Worm (Caenorhabditis elegans): ENCODE data around the gene C45H4.14.

The C45H4.14 gene

DNA sequence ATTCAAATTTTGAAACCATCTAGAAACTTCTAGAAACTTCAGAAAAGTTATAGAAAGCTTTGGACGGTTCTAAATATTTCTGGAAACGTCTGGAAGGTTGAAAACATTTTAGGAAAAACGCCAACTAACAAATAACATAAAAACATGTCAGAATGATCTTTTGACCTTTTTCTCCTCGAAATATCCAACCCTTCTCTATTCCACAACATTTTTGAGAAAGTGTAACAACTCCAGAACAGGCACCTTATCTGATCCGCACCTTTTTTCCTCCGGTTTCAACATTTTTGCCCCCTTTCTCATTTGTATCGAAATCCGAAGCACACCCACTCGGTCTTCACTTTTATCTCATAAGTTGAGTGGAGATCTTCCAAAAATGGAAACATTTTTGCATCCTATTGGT lies 48.9 kb downstream of the C45H4.14 start, which contains the start of gene F22F7.3:
F22F7.3 (plus strand) TSS at position 301 of the 400 bp plus-strand sequence.
- no peak for TF ChIP-seq lsy-2 (tag; optimal IDR thresholded peaks at IDR 0.05)
- no peak for TF ChIP-seq unc-62 (GFP tag; optimal IDR thresholded peaks at IDR 0.05)
- no peak for TF ChIP-seq mdl-1 (tag; optimal IDR thresholded peaks at IDR 0.05)
- TF ChIP-seq efl-1 (optimal IDR thresholded peaks at IDR 0.05) = no peak
- TF ChIP-seq efl-1 (GFP tag; optimal IDR thresholded peaks at IDR 0.05 in 1 of 2) = peak in 1 of 2 experiments; percentile 66
- TF ChIP-seq C16A3.4 (tag; optimal IDR thresholded peaks at IDR 0.05) = no peak
- no peak for TF ChIP-seq lin-15B (tag; optimal IDR thresholded peaks at IDR 0.05)
- TF ChIP-seq snpc-4 (tag; optimal IDR thresholded peaks at IDR 0.05) = no peak
- TF ChIP-seq ces-1 (GFP tag; optimal IDR thresholded peaks at IDR 0.05) = no peak
- no peak for TF ChIP-seq pag-3 (tag; optimal IDR thresholded peaks at IDR 0.05; ENCODE audit: borderline replicate concordance, insufficient read depth)
- no peak for TF ChIP-seq lin-13 (GFP tag; optimal IDR thresholded peaks at IDR 0.05)
- no peak for TF ChIP-seq grh-1 (GFP tag; IDR thresholded peaks at IDR 0.05)
- TF ChIP-seq blmp-1 (tag; optimal IDR thresholded peaks at IDR 0.05) = peak; percentile 34
- no peak for TF ChIP-seq mep-1 (tag; optimal IDR thresholded peaks at IDR 0.05)
- TF ChIP-seq nhr-28 (tag; optimal IDR thresholded peaks at IDR 0.05) = no peak

- TF ChIP-seq rnt-1 (tag; optimal IDR thresholded peaks at IDR 0.05) (peak; percentile 5), ceh-90 (tag; optimal IDR thresholded peaks at IDR 0.05) (no peak), C34B4.2 (tag; optimal IDR thresholded peaks at IDR 0.05) (no peak), efl-1 (optimal IDR thresholded peaks at IDR 0.05) (peak; percentile 59 to 70), efl-1 (GFP tag; optimal IDR thresholded peaks at IDR 0.05 in 1 of 2) (peak; percentile 54 to 85), blmp-1 (tag; optimal IDR thresholded peaks at IDR 0.05) (peak; percentile 16), nhr-11 (tag; optimal IDR thresholded peaks at IDR 0.05) (no peak), alr-1 (tag; optimal IDR thresholded peaks at IDR 0.05; ENCODE audit: borderline replicate concordance) (no peak), nhr-77 (tag; optimal IDR thresholded peaks at IDR 0.05) (peak; percentile 15), nhr-76 (tag; optimal IDR thresholded peaks at IDR 0.05) (no peak), lin-15B (tag; optimal IDR thresholded peaks at IDR 0.05) (peak; percentile 41), ceh-82 (tag; optimal IDR thresholded peaks at IDR 0.05) (peak in 1 of 3 experiments; percentile 46), nhr-20 (tag; optimal IDR thresholded peaks at IDR 0.05) (peak; percentile 42), xbp-1 (tag; optimal IDR thresholded peaks at IDR 0.05) (peak; percentile 26), C16A3.4 (tag; optimal IDR thresholded peaks at IDR 0.05) (peak; percentile 30), C04F5.9 (tag; optimal IDR thresholded peaks at IDR 0.05) (no peak), nhr-85 (tag) (peak; percentile 47), dpl-1 (GFP tag; optimal IDR thresholded peaks at IDR 0.05) (peak; percentile 9 to 69 (median 29)), lin-13 (GFP tag; optimal IDR thresholded peaks at IDR 0.05) (peak; percentile 13), skn-1 (tag; optimal IDR thresholded peaks at IDR 0.05) (peak; percentile 11), mep-1 (tag; optimal IDR thresholded peaks at IDR 0.05) (no peak), ces-1 (GFP tag; optimal IDR thresholded peaks at IDR 0.05) (no peak), lin-35 (GFP tag; optimal IDR thresholded peaks at IDR 0.05) (peak; percentile 48 to 66), swsn-7 (tag; optimal IDR thresholded peaks at IDR 0.05) (no peak), mab-9 (GFP tag; IDR thresholded peaks at IDR 0.05) (no peak), vab-15 (tag; optimal IDR thresholded peaks at IDR 0.05) (peak; percentile 11)
Measured at ce11 chrV:2109295-2109694, 49.9 kb downstream of the C45H4.14 start, which contains the start of gene ckb-4. Gene ckb-4 (minus strand): TSS chrV:2109434.
